Fruit fly (Drosophila melanogaster): Measurements from ENCODE around the gene CG5167.

Gene CG5167

DNA sequence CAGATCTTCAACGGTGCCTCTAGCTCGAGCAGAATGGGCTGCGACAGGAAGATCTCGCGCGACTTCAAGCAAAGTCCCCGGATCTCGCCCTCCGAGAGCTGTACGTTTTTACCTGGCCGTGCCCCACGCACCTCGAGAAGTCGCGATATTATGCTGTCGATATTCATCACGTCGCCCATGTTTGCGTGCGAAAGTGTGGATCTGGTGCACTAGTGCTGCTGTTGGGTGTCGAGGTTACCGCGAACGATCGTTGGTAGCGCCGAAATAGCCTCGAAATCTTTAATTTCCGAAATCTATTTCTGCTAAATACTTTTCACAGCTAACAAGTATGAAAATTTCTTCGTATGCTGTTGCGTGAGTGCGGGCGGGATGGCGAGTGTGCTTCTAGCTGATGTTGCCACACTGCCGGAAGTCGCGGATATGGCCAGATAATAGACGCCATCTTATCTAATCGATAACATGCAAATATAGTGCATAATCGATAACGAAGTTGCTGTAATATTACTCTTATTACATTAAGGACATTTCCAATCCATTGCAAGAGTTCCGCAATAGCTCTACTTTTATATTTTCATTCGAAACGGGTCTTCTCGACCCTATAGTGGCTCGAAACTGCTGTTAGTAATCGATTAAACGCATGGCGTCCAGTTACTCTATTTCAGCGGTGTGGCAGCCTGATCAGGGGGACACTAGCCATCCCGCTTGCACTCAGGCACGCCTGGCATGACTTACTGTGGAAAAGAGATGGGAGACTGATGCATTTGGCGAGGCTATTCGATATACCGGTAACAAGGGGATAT, 19.4 kb downstream of the CG5167 start, which contains the start of gene Pp1-87B (continued):
- TF ChIP-seq CG4328 (GFP tag; optimal IDR thresholded peaks at IDR 0.05): peak; percentile 32
- peak; percentile 72 for TF ChIP-seq nmo (GFP tag; optimal IDR thresholded peaks at IDR 0.05)
- peak; percentile 25; the same call in 1 of the 2 replicates for TF ChIP-seq CG31441 (GFP tag; IDR thresholded peaks at IDR 0.05)
- peak; percentile 39 for TF ChIP-seq CG9727 (GFP tag; optimal IDR thresholded peaks at IDR 0.05)
- no peak for TF ChIP-seq tx (GFP tag; optimal IDR thresholded peaks at IDR 0.05)
- TF ChIP-seq aop (GFP tag; IDR thresholded peaks at IDR 0.05): no peak
- peak; percentile 13 for TF ChIP-seq Nf-YB (GFP tag; optimal IDR thresholded peaks at IDR 0.05)
- TF ChIP-seq CG9797 (GFP tag; optimal IDR thresholded peaks at IDR 0.05): peak; percentile 49
- TF ChIP-seq emc (GFP tag; optimal IDR thresholded peaks at IDR 0.05): no peak
- peak; percentile 28 for TF ChIP-seq caup (GFP tag; optimal IDR thresholded peaks at IDR 0.05; ENCODE audit: severe bottlenecking)
- peak; percentile 25; the same call in 1 of the 2 replicates for TF ChIP-seq vvl (GFP tag; IDR thresholded peaks at IDR 0.05)
- TF ChIP-seq Usf (GFP tag; optimal IDR thresholded peaks at IDR 0.05): peak; percentile 29
- no peak for TF ChIP-seq CG12236 (GFP tag; optimal IDR thresholded peaks at IDR 0.05)
- peak; percentile 10 for TF ChIP-seq Dip3 (GFP tag; optimal IDR thresholded peaks at IDR 0.05)
- 0 out of 4 replicates have a peak, but pooled peaks have one; percentile 23 for TF ChIP-seq Dll (GFP tag; IDR thresholded peaks at IDR 0.05; ENCODE audit: partially characterized antibody)
- peak; percentile 60 for TF ChIP-seq Dp (GFP tag; optimal IDR thresholded peaks at IDR 0.05)
- TF ChIP-seq YL-1 (GFP tag; optimal IDR thresholded peaks at IDR 0.05): peak; percentile 86
- no peak for TF ChIP-seq repo (GFP tag; optimal IDR thresholded peaks at IDR 0.05)
- peak; percentile 25; the same call in 1 of the 2 replicates for TF ChIP-seq amos (GFP tag; IDR thresholded peaks at IDR 0.05; ENCODE audit: partially characterized antibody)
- TF ChIP-seq crp (GFP tag; optimal IDR thresholded peaks at IDR 0.05): peak in 1 of 2 experiments; percentile 8
- TF ChIP-seq CG30020 (tag; optimal IDR thresholded peaks at IDR 0.05): peak; percentile 45
- no peak for TF ChIP-seq ato (GFP tag; IDR thresholded peaks at IDR 0.05; ENCODE audit: partially characterized antibody)
- peak; percentile 76 for TF ChIP-seq CG14710 (tag; optimal IDR thresholded peaks at IDR 0.05)
- TF ChIP-seq sens-2 (GFP tag; IDR thresholded peaks at IDR 0.05): no peak
- peak; percentile 38 for TF ChIP-seq zen (tag; optimal IDR thresholded peaks at IDR 0.05)
- TF ChIP-seq CG17186 (GFP tag; optimal IDR thresholded peaks at IDR 0.05): peak; percentile 54
- TF ChIP-seq CG34422 (GFP tag; IDR thresholded peaks at IDR 0.05): peak; percentile 31; the same call in 1 of the 3 replicates
- peak; percentile 98 for TF ChIP-seq Elba2 (GFP tag; optimal IDR thresholded peaks at IDR 0.05)
- peak; percentile 32 for TF ChIP-seq Hmr (GFP tag; optimal IDR thresholded peaks at IDR 0.05)
- TF ChIP-seq Med (GFP tag): peak; percentile 76
- TF ChIP-seq CG7786 (GFP tag; optimal IDR thresholded peaks at IDR 0.05): peak; percentile 2
- TF ChIP-seq CG3838 (GFP tag; optimal IDR thresholded peaks at IDR 0.05): no peak
- TF ChIP-seq Poxn (GFP tag; IDR thresholded peaks at IDR 0.05): no peak
- peak; percentile 4 for TF ChIP-seq Xbp1 (GFP tag; optimal IDR thresholded peaks at IDR 0.05)
- peak; percentile 46 for TF ChIP-seq stwl (tag; optimal IDR thresholded peaks at IDR 0.05)
- peak; percentile 66 for TF ChIP-seq Dref (GFP tag; IDR thresholded peaks at IDR 0.05)
- peak; percentile 17 for TF ChIP-seq gfzf (GFP tag; optimal IDR thresholded peaks at IDR 0.05)
- no peak for TF ChIP-seq grau (tag; optimal IDR thresholded peaks at IDR 0.05)
- no peak for TF ChIP-seq Dbx (GFP tag; IDR thresholded peaks at IDR 0.05)
- peak; percentile 37 for TF ChIP-seq HmgZ (tag; optimal IDR thresholded peaks at IDR 0.05)
- TF ChIP-seq Opbp (GFP tag; IDR thresholded peaks at IDR 0.05; ENCODE audit: partially characterized antibody): no peak
- peak; percentile 25; the same call in 1 of the 2 replicates for TF ChIP-seq inv (GFP tag; IDR thresholded peaks at IDR 0.05; ENCODE audit: partially characterized antibody)
- no peak for TF ChIP-seq Lpt (GFP tag; optimal IDR thresholded peaks at IDR 0.05)
- TF ChIP-seq CG16813 (GFP tag; IDR thresholded peaks at IDR 0.05; ENCODE audit: partially characterized antibody): peak; percentile 55; the same call in 1 of the 3 replicates
- no peak for TF ChIP-seq az2 (GFP tag; optimal IDR thresholded peaks at IDR 0.05)
- peak; percentile 15 for TF ChIP-seq bcd (GFP tag; optimal IDR thresholded peaks at IDR 0.05)
- TF ChIP-seq mirr (GFP tag; optimal IDR thresholded peaks at IDR 0.05): peak; percentile 2
- no peak for TF ChIP-seq her (GFP tag; optimal IDR thresholded peaks at IDR 0.05)

Data from whole organism, embryonic.